Worm (Caenorhabditis elegans) whole organism, young adult: Measurements from ENCODE around the gene C31B8.16.

ENCODE experiments used
- akir-1 ChIP-seq: fragments of 200-800 bp; sonication (Bioruptor generic); optimal IDR thresholded peaks from 2 replicates; lab custom pipeline; 2018; ENCODE audit warnings: mild to moderate bottlenecking, missing genetic modification characterization, moderate library complexity, missing compliant biosample characterization
- repo-1 ChIP-seq: sonication (generic microtip); optimal IDR thresholded peaks from 2 replicates; lab custom pipeline; 2017; ENCODE audit warnings: mild to moderate bottlenecking, missing genetic modification characterization, missing compliant biosample characterization

DNA sequence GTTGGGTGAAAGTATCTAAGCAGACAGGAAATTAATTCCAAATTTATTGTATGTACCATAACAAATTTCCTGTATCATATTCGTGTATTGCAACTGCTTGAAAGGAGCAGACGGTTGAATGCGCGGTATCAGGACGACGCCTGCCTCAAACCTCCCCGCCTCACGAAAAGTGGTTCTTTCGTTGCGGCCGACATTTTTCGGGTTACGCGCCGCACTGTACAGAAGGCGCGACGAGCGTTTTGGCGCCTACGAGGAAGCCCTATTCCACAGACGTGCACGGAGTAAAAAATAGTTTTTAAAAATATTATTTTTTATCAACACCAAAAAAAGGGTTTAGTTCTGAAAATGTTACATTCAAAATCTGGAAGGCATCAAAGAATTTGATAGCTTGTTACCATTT is 9.7 kb upstream of the C31B8.16 start:
- TF ChIP-seq repo-1 (no peak), akir-1 (GFP tag; lab: Kevin White, UChicago) (no peak)
